Worm (Caenorhabditis elegans): ENCODE results near the gene C45G9.2.

- TF ChIP-seq cebp-1 (GFP tag; IDR thresholded peaks at IDR 0.05) (peak; percentile 59), cebp-1 (tag; optimal IDR thresholded peaks at IDR 0.05) (peak; percentile 83), akir-1 (GFP tag; optimal IDR thresholded peaks at IDR 0.05) (no peak), gei-17 (GFP tag; optimal IDR thresholded peaks at IDR 0.05) (peak; percentile 54), snpc-1.3 (tag; optimal IDR thresholded peaks at IDR 0.05; ENCODE audit: insufficient read depth) (peak; percentile 70)
Measured at ce11 chrIII:5080700-5081572, 12.1 kb downstream of the C45G9.2 start.
